Worm (Caenorhabditis elegans) whole organism, midembryonic: ENCODE results near the gene nhr-3.
A peak's percentile ranks its signal among the peaks of the same experiment; 100 is the strongest.

ENCODE experiments used
- T22C8.4 ChIP-seq: fragments of 200-800 bp; sonication (Bioruptor generic); IDR thresholded peaks from 2 replicates; pipeline ENCODE4 v1.3.6; 2022; ENCODE audit warnings: missing genetic modification characterization, missing compliant biosample characterization
- cog-1 ChIP-seq: sonication (generic microtip); optimal IDR thresholded peaks from 2 replicates; lab custom pipeline; 2016; ENCODE audit warnings: missing genetic modification characterization, missing compliant biosample characterization
- flt-1 ChIP-seq: fragments of 200-800 bp; sonication (Bioruptor generic); IDR thresholded peaks from 2 replicates; pipeline ENCODE4 v1.3.6; 2022; ENCODE audit warnings: missing genetic modification characterization, missing compliant biosample characterization
- klf-2 ChIP-seq: fragments of 200-800 bp; sonication (Bioruptor generic); conservative IDR thresholded peaks from 2 replicates; pipeline ENCODE4 v1.3.6; 2022; ENCODE audit warnings: missing genetic modification reagents, missing genetic modification characterization, missing compliant biosample characterization
- med-1 ChIP-seq: sonication (generic microtip); optimal IDR thresholded peaks from 2 replicates; lab custom pipeline; 2017; ENCODE audit warnings: missing genetic modification characterization, mild to moderate bottlenecking, missing compliant biosample characterization, antibody characterized with exemption, missing genetic modification reagents; ENCODE audit not compliant: insufficient read depth
- ref-1 ChIP-seq: fragments of 200-800 bp; sonication (Bioruptor generic); conservative IDR thresholded peaks from 2 replicates; pipeline ENCODE4 v1.3.6; 2022; ENCODE audit warnings: missing genetic modification reagents, missing genetic modification characterization, missing compliant biosample characterization
- tab-1 ChIP-seq: fragments of 200-800 bp; sonication (Bioruptor generic); IDR thresholded peaks from 2 replicates; pipeline ENCODE4 v1.3.6; 2022; ENCODE audit warnings: missing genetic modification characterization, missing compliant biosample characterization
- ztf-23 ChIP-seq: fragments of 200-800 bp; sonication (Bioruptor generic); IDR thresholded peaks from 2 replicates; pipeline ENCODE4 v1.3.6; 2022; ENCODE audit warnings: missing genetic modification reagents, missing genetic modification characterization, missing compliant biosample characterization
- ztf-29 ChIP-seq: fragments of 200-800 bp; sonication (Bioruptor generic); IDR thresholded peaks from 2 replicates; pipeline ENCODE4 v1.3.6; 2022; ENCODE audit warnings: missing genetic modification reagents, missing genetic modification characterization, missing compliant biosample characterization

nhr-3 gene

ce11 chrX:14539468-14539867 lies 18.8 kb upstream of the nhr-3 start:
- TF ChIP-seq ref-1 (no peak), med-1 (no peak), tab-1 (GFP tag; lab: Robert Waterston, UW) (no peak), klf-2 (no peak)

ce11 chrX:14541992-14542391 lies 16.3 kb upstream of the nhr-3 start, which contains the start of gene fbxa-81:
fbxa-81 (minus strand) TSS chrX:14542092.
- TF ChIP-seq ztf-23 (no peak), flt-1 (GFP tag; lab: Robert Waterston, UW) (no peak), ztf-29 (no peak), ref-1 (no peak), cog-1 (no peak), med-1 (no peak), klf-2 (no peak), T22C8.4 (GFP tag; lab: Robert Waterston, UW) (no peak), tab-1 (GFP tag; lab: Robert Waterston, UW) (no peak)

ce11 chrX:14543224-14543623 lies 15.1 kb upstream of the nhr-3 start, which contains the start of gene T24C2.3:
T24C2.3 (plus strand) TSS chrX:14543524.
- TF ChIP-seq flt-1 (GFP tag; lab: Robert Waterston, UW): no peak
- TF ChIP-seq med-1: no peak
- no peak for TF ChIP-seq ztf-23
- no peak for TF ChIP-seq T22C8.4 (GFP tag; lab: Robert Waterston, UW)

- TF ChIP-seq klf-2 (no peak), ref-1 (no peak), cog-1 (no peak), ztf-23 (no peak), tab-1 (GFP tag; lab: Robert Waterston, UW) (no peak), flt-1 (GFP tag; lab: Robert Waterston, UW) (no peak), ztf-29 (no peak), T22C8.4 (GFP tag; lab: Robert Waterston, UW) (no peak), med-1 (no peak)
These were observed 12.8 kb upstream of the nhr-3 start, which contains the start of gene enri-2 for ce11 chrX:14545543-14545942. enri-2 (plus strand) TSS chrX:14545843.

- TF ChIP-seq flt-1 (GFP tag; lab: Robert Waterston, UW): no peak
- TF ChIP-seq ztf-29: no peak
- no peak for TF ChIP-seq med-1
- TF ChIP-seq ref-1: no peak
- TF ChIP-seq cog-1: no peak
- TF ChIP-seq tab-1 (GFP tag; lab: Robert Waterston, UW): no peak
- TF ChIP-seq klf-2: no peak
- no peak for TF ChIP-seq ztf-23
These were observed 8.6 kb upstream of the nhr-3 start, which contains the start of gene ram-5 for ce11 chrX:14549709-14550199. ram-5 (plus strand) TSS chrX:14550149.

ce11 chrX:14556403-14556802 lies 1.9 kb upstream of the nhr-3 start:
- TF ChIP-seq med-1 (no peak), ztf-23 (no peak), flt-1 (GFP tag; lab: Robert Waterston, UW) (no peak), ref-1 (no peak), cog-1 (no peak), klf-2 (no peak), T22C8.4 (GFP tag; lab: Robert Waterston, UW) (no peak), ztf-29 (no peak), tab-1 (GFP tag; lab: Robert Waterston, UW) (no peak)

ce11 chrX:14557352-14557935 lies 860 bp upstream of the nhr-3 start:
- TF ChIP-seq cog-1 (no peak), T22C8.4 (GFP tag; lab: Robert Waterston, UW) (no peak), ref-1 (no peak), klf-2 (no peak), flt-1 (GFP tag; lab: Robert Waterston, UW) (no peak), tab-1 (GFP tag; lab: Robert Waterston, UW) (no peak), ztf-23 (no peak)

ce11 chrX:14559084-14559483 lies 780 bp downstream of the nhr-3 start:
- no peak for TF ChIP-seq flt-1 (GFP tag; lab: Robert Waterston, UW)
- TF ChIP-seq klf-2: no peak
- no peak for TF ChIP-seq ztf-29
- no peak for TF ChIP-seq ztf-23
- TF ChIP-seq ref-1: no peak
- no peak for TF ChIP-seq tab-1 (GFP tag; lab: Robert Waterston, UW)
- TF ChIP-seq med-1: no peak
- no peak for TF ChIP-seq T22C8.4 (GFP tag; lab: Robert Waterston, UW)
- TF ChIP-seq cog-1: no peak

ce11 chrX:14559519-14560296 lies 1.4 kb downstream of the nhr-3 start:
- no peak for TF ChIP-seq ref-1
- TF ChIP-seq flt-1 (GFP tag; lab: Robert Waterston, UW): 0 out of 2 replicates have a peak, but pooled peaks have one; percentile 10
- no peak for TF ChIP-seq tab-1 (GFP tag; lab: Robert Waterston, UW)
- no peak for TF ChIP-seq ztf-29
- no peak for TF ChIP-seq med-1

- no peak for TF ChIP-seq klf-2
- no peak for TF ChIP-seq ztf-23
- TF ChIP-seq cog-1: peak; percentile 96
- no peak; the same call in 1 of the 2 replicates for TF ChIP-seq T22C8.4 (GFP tag; lab: Robert Waterston, UW)
- TF ChIP-seq flt-1 (GFP tag; lab: Robert Waterston, UW): no peak
- TF ChIP-seq tab-1 (GFP tag; lab: Robert Waterston, UW): no peak
- TF ChIP-seq ztf-29: no peak
- no peak for TF ChIP-seq ref-1
These were observed 2.0 kb downstream of the nhr-3 start for ce11 chrX:14560297-14560680.

- peak; percentile 52; the same call in 1 of the 2 replicates for TF ChIP-seq ztf-29
- no peak for TF ChIP-seq ref-1
- TF ChIP-seq med-1: no peak
- no peak for TF ChIP-seq klf-2
- no peak for TF ChIP-seq ztf-23
- no peak for TF ChIP-seq tab-1 (GFP tag; lab: Robert Waterston, UW)
- TF ChIP-seq cog-1: no peak
- TF ChIP-seq flt-1 (GFP tag; lab: Robert Waterston, UW): no peak
These were observed 3.2 kb downstream of the nhr-3 start for ce11 chrX:14561416-14561973.
